Worm (Caenorhabditis elegans) whole organism, L3 larva: ENCODE results near the gene F37A8.5.

ENCODE experiments used
- egl-27 ChIP-seq: sonication (generic microtip); optimal IDR thresholded peaks from 4 replicates; lab custom pipeline; 2017; ENCODE audit warnings: missing biosample characterization, missing genetic modification reagents, missing genetic modification characterization
- elt-2 ChIP-seq: sonication (generic microtip); optimal IDR thresholded peaks from 2 replicates; lab custom pipeline; 2016; ENCODE audit warnings: missing genetic modification reagents, mild to moderate bottlenecking, missing genetic modification characterization, missing compliant biosample characterization
- elt-3 ChIP-seq, 3 experiments: fragments of 150-350 bp in 1 of 3; sonication (generic microtip) in 2 of 3; optimal IDR thresholded peaks; 2 replicates in 2 of 3; 4 replicates in 1 of 3; lab custom pipeline; 2014 to 2017; ENCODE audit warnings: missing biosample characterization in 3 of 3, missing genetic modification characterization in 3 of 3
- jun-1 ChIP-seq: fragments of 150-350 bp; optimal IDR thresholded peaks from 2 replicates; lab custom pipeline; 2014; ENCODE audit warnings: missing biosample characterization, missing genetic modification reagents, missing genetic modification characterization
- mdl-1 ChIP-seq: fragments of 150-350 bp; optimal IDR thresholded peaks from 2 replicates; lab custom pipeline; 2014; ENCODE audit warnings: missing biosample characterization, missing genetic modification characterization
- nfya-1 ChIP-seq: sonication (generic microtip); optimal IDR thresholded peaks from 2 replicates; lab custom pipeline; 2017; ENCODE audit warnings: missing genetic modification characterization, mild to moderate bottlenecking, missing compliant biosample characterization, antibody characterized with exemption, moderate library complexity; ENCODE audit not compliant: insufficient read depth
- nhr-76 ChIP-seq: fragments of 150-350 bp; sonication (generic microtip); optimal IDR thresholded peaks from 5 replicates; lab custom pipeline; 2014; ENCODE audit warnings: missing biosample characterization, missing genetic modification characterization
- sea-2 ChIP-seq: fragments of 150-350 bp; sonication (generic microtip); optimal IDR thresholded peaks from 4 replicates; lab custom pipeline; 2014; ENCODE audit warnings: missing biosample characterization, missing genetic modification reagents, missing genetic modification characterization
- snpc-4 ChIP-seq: fragments of 150-350 bp; optimal IDR thresholded peaks from 2 replicates; lab custom pipeline; 2014; ENCODE audit warnings: missing biosample characterization, missing genetic modification characterization
- zag-1 ChIP-seq: fragments of 150-350 bp; optimal IDR thresholded peaks from 2 replicates; lab custom pipeline; 2014; ENCODE audit warnings: missing biosample characterization, missing genetic modification characterization

- TF ChIP-seq zag-1 (tag; lab: Kevin White, UChicago) (no peak), snpc-4 (tag; lab: Kevin White, UChicago) (no peak), sea-2 (GFP tag; lab: Kevin White, UChicago) (no peak), mdl-1 (tag; lab: Kevin White, UChicago) (no peak), jun-1 (tag; lab: Kevin White, UChicago) (no peak), nfya-1 (no peak), egl-27 (tag; lab: Kevin White, UChicago) (no peak), elt-2 (no peak), nhr-76 (tag; lab: Kevin White, UChicago) (no peak), elt-3 (tag; optimal IDR thresholded peaks at IDR 0.05; lab: Kevin White, UChicago) (no peak)
These were observed 19.9 kb downstream of the F37A8.5 start, which contains the start of gene msi-1 for ce11 chrIII:3976291-3976690.
